Fruit fly (Drosophila melanogaster) Kc167 (cell line): Measurements from ENCODE around the gene Sgs7.

ENCODE experiments used
- insv ChIP-seq: fragments of >200 bp; optimal IDR thresholded peaks from 3 replicates; lab custom pipeline; 2018; ENCODE audit warnings: missing external identifiers
- psq ChIP-seq: fragments of >200 bp; optimal IDR thresholded peaks from 2 replicates; lab custom pipeline; 2017; ENCODE audit warnings: missing external identifiers

- no peak for TF ChIP-seq psq (lab: Kevin White, UChicago)
- no peak for TF ChIP-seq insv (lab: Kevin White, UChicago)
Measured at dm6 chr3L:11529707-11530106, 20.0 kb downstream of the Sgs7 start.
